Worm (Caenorhabditis elegans) whole organism, mixed stage, embryonic: ENCODE results near the gene K03H6.5.

Experiments
- M03D4.4 ChIP-seq: sonication (generic microtip); optimal IDR thresholded peaks from 2 replicates; lab custom pipeline; 2017; ENCODE audit warnings: mild to moderate bottlenecking, missing genetic modification characterization, missing compliant biosample characterization
- drap-1 ChIP-seq: fragments of 200-800 bp; sonication (Bioruptor generic); optimal IDR thresholded peaks from 3 replicates; lab custom pipeline; 2018; ENCODE audit warnings: mild to moderate bottlenecking, missing genetic modification characterization, missing compliant biosample characterization
- hlh-1 ChIP-seq: fragments of 150-350 bp; optimal IDR thresholded peaks from 2 replicates; lab custom pipeline; 2014; ENCODE audit warnings: missing biosample characterization, missing genetic modification reagents, missing genetic modification characterization
- mep-1 ChIP-seq: fragments of 150-350 bp; optimal IDR thresholded peaks from 2 replicates; lab custom pipeline; 2017; ENCODE audit warnings: missing biosample characterization, missing genetic modification reagents, missing genetic modification characterization, inconsistent platforms
- nhr-12 ChIP-seq: fragments of 150-350 bp; optimal IDR thresholded peaks from 2 replicates; lab custom pipeline; 2014; ENCODE audit warnings: missing biosample characterization, missing genetic modification characterization
- pha-4 ChIP-seq: fragments of 150-350 bp; optimal IDR thresholded peaks from 2 replicates; lab custom pipeline; 2018; ENCODE audit warnings: missing biosample characterization, missing genetic modification reagents, missing genetic modification characterization
- snpc-4 ChIP-seq: fragments of 150-350 bp; optimal IDR thresholded peaks from 2 replicates; lab custom pipeline; 2014; ENCODE audit warnings: missing biosample characterization, missing genetic modification characterization
- unc-62 ChIP-seq: fragments of 150-350 bp; optimal IDR thresholded peaks from 2 replicates; lab custom pipeline; 2014; ENCODE audit warnings: missing biosample characterization, missing genetic modification reagents, missing genetic modification characterization
- ztf-11 ChIP-seq: fragments of 150-350 bp; optimal IDR thresholded peaks from 2 replicates; lab custom pipeline; 2014; ENCODE audit warnings: missing biosample characterization, missing genetic modification characterization

- TF ChIP-seq hlh-1 (tag; lab: Kevin White, UChicago) (no peak), snpc-4 (tag; lab: Kevin White, UChicago) (no peak), pha-4 (no peak), nhr-12 (no peak), unc-62 (GFP tag; lab: Kevin White, UChicago) (no peak), mep-1 (tag; lab: Kevin White, UChicago) (no peak), M03D4.4 (tag; lab: Kevin White, UChicago) (no peak), drap-1 (GFP tag; lab: Kevin White, UChicago) (no peak), ztf-11 (no peak)
Measured at ce11 chrIV:1547129-1547528, 10.9 kb upstream of the K03H6.5 start.
